Worm (Caenorhabditis elegans): Measurements from ENCODE around the gene vit-2.

Gene vit-2

DNA sequence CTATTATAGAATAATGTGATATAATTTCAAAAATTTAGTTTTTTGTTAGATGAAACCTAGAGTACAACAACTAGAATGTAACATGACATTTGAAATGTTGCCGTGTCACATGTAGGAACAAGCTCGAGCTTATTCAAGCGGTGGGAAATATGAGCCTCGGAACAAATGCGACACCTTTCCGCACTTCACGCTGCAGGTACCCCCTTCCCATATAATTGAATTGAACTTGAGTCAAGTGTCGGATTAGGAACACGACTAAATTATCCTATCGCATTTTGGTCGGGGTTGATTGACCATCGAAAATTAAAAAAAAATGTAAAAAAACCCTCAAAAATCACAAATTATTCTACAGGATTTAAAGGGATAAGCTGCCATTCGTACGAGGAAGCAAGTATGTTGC, 19.4 kb downstream of the vit-2 start:
- TF ChIP-seq unc-62 (GFP tag; optimal IDR thresholded peaks at IDR 0.05) = no peak

- no peak for TF ChIP-seq unc-62 (GFP tag; optimal IDR thresholded peaks at IDR 0.05)
Measured at ce11 chrX:5120807-5121206, 20.0 kb downstream of the vit-2 start.

ce11 chrX:5121789-5122188, 20.9 kb downstream of the vit-2 start:
- TF ChIP-seq unc-62 (GFP tag; optimal IDR thresholded peaks at IDR 0.05) = no peak

DNA sequence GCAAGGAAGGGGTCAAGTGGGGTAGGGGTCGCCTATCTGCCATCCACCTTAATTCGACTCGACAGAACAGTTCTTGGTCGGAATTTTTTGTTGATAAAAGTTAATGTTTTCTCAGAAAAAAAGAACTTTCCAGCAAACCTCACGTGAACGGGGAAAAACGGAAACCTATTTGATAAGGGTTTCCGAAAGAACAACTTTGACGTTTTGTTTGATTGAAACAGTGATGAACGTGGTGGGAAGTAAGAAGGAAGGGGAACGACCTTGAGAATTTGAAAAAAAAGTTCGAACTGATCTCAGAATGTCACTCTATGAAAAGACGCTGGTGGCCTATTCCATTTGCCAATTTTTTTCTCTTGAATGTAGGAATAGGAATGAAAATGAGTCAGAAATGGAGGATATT, 21.5 kb downstream of the vit-2 start:
- TF ChIP-seq unc-62 (GFP tag; optimal IDR thresholded peaks at IDR 0.05) = no peak

DNA sequence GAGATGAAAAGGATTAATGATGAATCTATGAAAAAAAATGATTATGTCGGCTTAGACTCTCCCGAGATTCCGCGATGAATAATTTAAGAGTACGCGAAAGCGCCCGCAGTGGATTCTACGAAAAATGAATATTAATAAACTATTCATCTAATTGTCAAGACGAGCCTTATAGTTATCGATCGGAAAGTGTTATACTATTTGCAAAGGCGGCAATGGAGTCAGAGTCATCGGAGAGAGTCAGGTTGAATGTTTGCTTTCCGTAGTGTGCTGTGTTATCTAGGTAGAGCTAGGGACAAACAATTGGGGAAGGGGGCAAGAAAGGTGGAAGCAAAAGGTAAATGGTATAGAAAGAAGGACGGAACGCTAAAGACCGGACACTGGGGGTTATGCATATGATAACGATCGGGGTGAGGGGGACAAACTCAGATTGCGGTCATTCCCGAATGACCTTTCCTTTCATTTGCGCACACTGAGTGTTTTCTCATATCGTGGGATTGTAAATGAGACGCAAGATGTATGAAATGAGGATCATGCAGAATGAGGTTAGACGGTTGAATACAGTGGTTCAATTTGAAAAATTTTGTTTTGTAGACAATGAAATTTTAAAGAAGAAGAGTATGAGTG, 22.1 kb downstream of the vit-2 start:
- TF ChIP-seq unc-62 (GFP tag; optimal IDR thresholded peaks at IDR 0.05) = no peak

ce11 chrX:5124288-5124687, 23.4 kb downstream of the vit-2 start:
- TF ChIP-seq unc-62 (GFP tag; optimal IDR thresholded peaks at IDR 0.05) = no peak

DNA sequence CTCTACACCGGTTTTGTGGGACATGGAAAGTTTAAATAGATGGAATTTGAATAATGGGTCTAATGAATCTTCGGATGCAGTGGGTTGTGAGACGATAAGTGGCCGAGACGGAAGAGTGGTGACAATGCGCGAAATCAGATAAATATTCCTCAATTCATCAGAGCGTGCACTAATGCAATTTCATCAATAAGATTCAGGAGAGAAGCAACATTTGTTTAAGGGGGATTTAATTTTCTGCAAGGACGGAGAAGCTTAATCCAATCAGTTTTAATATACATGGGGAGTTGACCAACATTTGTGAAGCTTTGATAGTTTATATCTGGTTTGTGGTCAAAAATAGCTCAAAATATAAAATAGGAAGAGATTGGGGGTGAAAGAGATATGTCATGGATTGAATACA, 28.6 kb downstream of the vit-2 start:
- TF ChIP-seq unc-62 (GFP tag; optimal IDR thresholded peaks at IDR 0.05) = no peak

DNA sequence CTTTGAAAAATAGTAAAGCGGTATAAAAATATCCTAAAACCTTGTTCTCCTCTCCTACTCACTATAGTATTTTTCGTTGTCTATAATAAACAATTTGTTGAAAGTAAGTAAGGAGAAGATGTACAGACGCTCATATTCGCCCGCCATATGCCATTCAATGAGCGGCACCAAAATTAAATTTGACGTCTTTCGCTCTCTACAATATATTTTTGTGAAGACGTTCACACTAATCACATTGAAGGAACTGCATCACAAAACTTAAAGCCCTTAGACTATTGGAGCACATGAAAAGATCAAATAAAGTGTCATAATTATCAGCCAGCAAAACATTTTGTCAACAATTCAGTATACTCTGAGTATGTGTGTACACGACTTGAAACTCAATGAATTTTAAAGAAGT, 30.9 kb downstream of the vit-2 start:
- no peak for TF ChIP-seq unc-62 (GFP tag; optimal IDR thresholded peaks at IDR 0.05)

ce11 chrX:5133980-5134379, 33.1 kb downstream of the vit-2 start, which contains the start of gene tbc-7:
TSS of gene tbc-7 (plus strand) at chrX:5134280.
- TF ChIP-seq unc-62 (GFP tag; optimal IDR thresholded peaks at IDR 0.05) = no peak

DNA sequence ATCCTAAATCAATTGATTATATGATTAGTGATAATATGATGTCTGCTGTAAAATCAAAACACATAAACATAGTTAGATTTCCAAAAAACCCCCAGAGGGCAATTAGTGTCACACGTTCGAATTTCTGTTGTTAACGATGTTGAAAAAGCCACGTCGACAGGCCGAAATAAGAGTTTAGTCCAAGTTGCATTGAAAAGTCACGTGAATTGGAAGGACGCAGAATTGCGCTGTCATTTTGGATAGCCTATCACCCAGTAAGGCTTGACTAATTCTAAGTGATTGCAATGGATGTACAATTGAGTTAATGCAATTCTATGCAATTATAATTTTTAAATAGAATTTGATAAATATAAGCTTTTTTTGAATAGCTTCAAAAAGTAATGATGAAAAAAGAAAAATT, 34.7 kb downstream of the vit-2 start:
- TF ChIP-seq unc-62 (GFP tag; optimal IDR thresholded peaks at IDR 0.05) = no peak

DNA sequence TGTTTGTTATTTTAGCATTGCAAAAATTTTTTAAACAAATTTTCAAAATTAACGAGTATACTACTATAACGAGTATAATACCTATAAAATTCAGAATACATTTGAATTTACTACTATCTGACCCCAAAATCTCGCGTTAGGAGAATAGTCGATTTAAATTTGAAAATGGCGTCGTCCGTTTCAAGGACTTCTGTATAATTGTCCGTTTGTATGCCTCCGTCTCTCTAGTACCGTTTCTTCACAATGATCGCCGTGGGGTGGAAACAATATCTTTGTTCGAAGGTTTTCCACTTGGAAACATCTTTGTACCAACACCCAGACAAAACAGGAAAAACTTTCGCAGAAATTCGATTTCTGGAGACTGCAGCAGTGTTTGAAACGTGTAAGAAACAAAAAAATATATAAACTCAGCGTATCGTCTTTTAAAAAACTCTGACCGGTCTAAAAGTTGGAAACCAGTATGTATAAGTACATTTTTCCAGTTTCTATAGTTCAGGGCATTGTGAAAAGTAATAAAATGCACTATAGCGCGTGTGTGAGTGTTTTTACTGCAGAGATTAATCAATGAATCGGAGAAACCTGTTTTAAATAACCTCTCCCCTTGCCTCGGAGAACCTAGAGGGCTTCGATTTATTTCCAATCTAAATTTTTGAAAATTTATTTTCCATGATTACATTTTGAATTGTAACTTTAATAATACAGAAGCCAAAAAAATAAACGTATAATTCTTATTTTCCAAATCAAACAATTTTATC, 37.1 kb downstream of the vit-2 start:
- no peak for TF ChIP-seq unc-62 (GFP tag; optimal IDR thresholded peaks at IDR 0.05)

DNA sequence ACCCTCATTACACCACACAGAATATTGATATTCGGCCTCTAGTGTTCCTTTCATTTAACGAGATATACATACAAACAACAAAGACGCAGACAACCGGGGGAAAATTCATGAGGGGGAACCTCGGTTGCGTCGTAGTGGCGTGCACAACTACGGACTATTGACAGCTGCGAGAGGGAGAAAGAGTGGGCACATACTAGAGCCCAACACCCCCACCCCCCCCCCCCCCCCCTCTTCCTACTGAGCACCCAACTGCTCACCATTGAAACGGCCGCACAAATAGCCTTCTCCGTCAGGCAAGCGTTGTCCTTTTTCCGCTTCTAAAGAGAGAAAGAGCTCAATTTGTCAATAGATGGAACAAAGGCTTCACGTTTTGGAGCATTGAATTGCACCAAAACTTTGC, 39.3 kb downstream of the vit-2 start:
- TF ChIP-seq unc-62 (GFP tag; optimal IDR thresholded peaks at IDR 0.05) = no peak

DNA sequence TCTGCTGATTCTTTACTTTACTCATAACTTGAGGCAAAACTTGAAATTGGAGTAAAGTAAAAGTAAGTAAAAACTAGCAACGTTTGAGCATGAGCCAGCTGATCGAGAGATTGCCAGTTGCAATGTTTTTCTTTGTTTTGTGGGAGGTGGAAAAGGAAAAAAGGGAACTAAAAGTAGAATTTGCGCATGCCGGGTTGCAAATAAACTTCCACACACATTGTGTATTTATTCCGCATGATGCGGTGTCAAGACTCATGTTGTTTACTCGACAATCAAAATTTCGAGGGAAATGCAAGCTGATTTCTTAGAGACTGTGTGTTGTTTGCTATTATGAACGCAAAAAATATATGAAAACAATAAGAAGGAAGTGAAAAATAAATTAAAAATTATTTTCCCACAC, 41.6 kb downstream of the vit-2 start:
- no peak for TF ChIP-seq unc-62 (GFP tag; optimal IDR thresholded peaks at IDR 0.05)

DNA sequence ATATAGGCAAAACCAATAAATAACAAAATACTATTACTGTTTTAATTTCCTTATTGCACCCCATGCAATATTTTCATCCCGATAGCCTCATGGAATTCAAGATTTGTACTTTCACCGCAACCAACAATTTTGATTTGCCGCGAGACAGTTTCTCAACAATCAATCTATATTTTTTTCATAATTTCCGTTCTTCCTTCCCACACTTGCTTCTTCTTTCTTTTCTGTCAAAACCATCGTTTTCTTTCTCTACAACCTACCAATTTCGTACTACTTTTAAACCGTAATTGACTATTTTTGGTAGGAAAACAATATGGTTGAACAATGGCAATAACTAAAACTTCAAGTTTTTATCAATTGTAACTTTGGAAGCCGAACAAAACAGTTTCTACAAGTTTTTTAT, 47.1 kb downstream of the vit-2 start, which contains the start of gene C31H2.14:
TSS of gene C31H2.14 (plus strand) at position 301 of the 400 bp plus-strand sequence.
- no peak for TF ChIP-seq unc-62 (GFP tag; optimal IDR thresholded peaks at IDR 0.05)

- no peak for TF ChIP-seq unc-62 (GFP tag; optimal IDR thresholded peaks at IDR 0.05)
Measured at ce11 chrX:5150389-5150788, 49.5 kb downstream of the vit-2 start, which contains the start of gene dpy-8. TSS of gene dpy-8 (minus strand) at chrX:5150476.

- TF ChIP-seq unc-62 (GFP tag; optimal IDR thresholded peaks at IDR 0.05) = no peak
Measured at ce11 chrX:5151403-5151802, 50.6 kb downstream of the vit-2 start.

- TF ChIP-seq unc-62 (GFP tag; optimal IDR thresholded peaks at IDR 0.05) = no peak
Measured at ce11 chrX:5151866-5152265, 51.0 kb downstream of the vit-2 start.

All from whole organism, dauer.